Worm (Caenorhabditis elegans): Measurements from ENCODE around the gene clc-22.
A peak's percentile ranks its signal among the peaks of the same experiment; 100 is the strongest.

clc-22 gene

ce11 chrII:4042696-4043095 lies 46.8 kb upstream of the clc-22 start:
- TF ChIP-seq nhr-237 (tag; optimal IDR thresholded peaks at IDR 0.05) (no peak), lsy-2 (tag; optimal IDR thresholded peaks at IDR 0.05) (peak in 1 of 2 experiments; percentile 2)

- no peak for TF ChIP-seq sma-3 (GFP tag; optimal IDR thresholded peaks at IDR 0.05)
- no peak for TF ChIP-seq mdl-1 (tag; optimal IDR thresholded peaks at IDR 0.05)
- TF ChIP-seq elt-1 (tag; optimal IDR thresholded peaks at IDR 0.05): no peak
- no peak for TF ChIP-seq ztf-4 (tag; optimal IDR thresholded peaks at IDR 0.05)
- no peak for TF ChIP-seq sma-9 (GFP tag; optimal IDR thresholded peaks at IDR 0.05)
- TF ChIP-seq sma-9 (tag; optimal IDR thresholded peaks at IDR 0.05): no peak
- no peak for TF ChIP-seq C34F6.9 (tag; optimal IDR thresholded peaks at IDR 0.05)
- no peak for TF ChIP-seq nhr-11 (tag; optimal IDR thresholded peaks at IDR 0.05)
- no peak for TF ChIP-seq peb-1 (tag; optimal IDR thresholded peaks at IDR 0.05)
- no peak for TF ChIP-seq unc-62 (GFP tag; optimal IDR thresholded peaks at IDR 0.05)
- no peak for TF ChIP-seq unc-39 (tag; optimal IDR thresholded peaks at IDR 0.05)
Observed at ce11 chrII:4040066-4040465, 44.2 kb upstream of the clc-22 start.

ce11 chrII:4038541-4038940 lies 42.7 kb upstream of the clc-22 start, which contains the start of gene pqn-48:
TSS of gene pqn-48 (plus strand) at chrII:4038884.
- TF ChIP-seq lin-39 (tag; optimal IDR thresholded peaks at IDR 0.05) (no peak), nhr-129 (tag; optimal IDR thresholded peaks at IDR 0.05) (peak; percentile 52), F13H6.1 (tag; optimal IDR thresholded peaks at IDR 0.05) (peak; percentile 11)

- no peak for TF ChIP-seq nhr-129 (tag; optimal IDR thresholded peaks at IDR 0.05)
- no peak for TF ChIP-seq gmeb-1 (tag; optimal IDR thresholded peaks at IDR 0.05)
- no peak for TF ChIP-seq skn-1 (tag; optimal IDR thresholded peaks at IDR 0.05)
- TF ChIP-seq aly-2 (tag; optimal IDR thresholded peaks at IDR 0.05): no peak
- no peak for TF ChIP-seq snpc-4 (tag; optimal IDR thresholded peaks at IDR 0.05)
- TF ChIP-seq dmd-4 (tag; optimal IDR thresholded peaks at IDR 0.05): no peak
- no peak for TF ChIP-seq nhr-11 (tag; optimal IDR thresholded peaks at IDR 0.05)
- TF ChIP-seq unc-55 (GFP tag; optimal IDR thresholded peaks at IDR 0.05): no peak
- no peak for TF ChIP-seq ceh-16 (tag; optimal IDR thresholded peaks at IDR 0.05)
- no peak for TF ChIP-seq nhr-21 (tag; optimal IDR thresholded peaks at IDR 0.05)
- no peak for TF ChIP-seq sma-9 (GFP tag; optimal IDR thresholded peaks at IDR 0.05)
- TF ChIP-seq sma-9 (tag; optimal IDR thresholded peaks at IDR 0.05): no peak
- no peak for TF ChIP-seq unc-39 (tag; optimal IDR thresholded peaks at IDR 0.05)
- no peak for TF ChIP-seq lin-13 (GFP tag; optimal IDR thresholded peaks at IDR 0.05)
- TF ChIP-seq ztf-1 (GFP tag; conservative IDR thresholded peaks at IDR 0.05): no peak
- no peak for TF ChIP-seq peb-1 (tag; optimal IDR thresholded peaks at IDR 0.05)
- no peak for TF ChIP-seq F13H6.1 (tag; optimal IDR thresholded peaks at IDR 0.05)
- TF ChIP-seq ztf-4 (tag; optimal IDR thresholded peaks at IDR 0.05): no peak
- no peak for TF ChIP-seq ceh-82 (tag; optimal IDR thresholded peaks at IDR 0.05)
Observed at ce11 chrII:4032293-4032692, 36.4 kb upstream of the clc-22 start, which contains the start of gene K07D4.4. TSS of gene K07D4.4 (minus strand) at chrII:4032393.

ce11 chrII:4028276-4028675 lies 32.4 kb upstream of the clc-22 start, which contains the start of gene K07D4.9:
TSS of gene K07D4.9 (plus strand) at chrII:4028576.
- TF ChIP-seq sma-3 (GFP tag; optimal IDR thresholded peaks at IDR 0.05) (no peak), ceh-16 (tag; optimal IDR thresholded peaks at IDR 0.05) (no peak), sma-9 (GFP tag; optimal IDR thresholded peaks at IDR 0.05) (no peak), sma-9 (tag; optimal IDR thresholded peaks at IDR 0.05) (no peak)

ce11 chrII:4025462-4025861 lies 29.6 kb upstream of the clc-22 start, which contains the start of gene K07D4.5:
TSS of gene K07D4.5 (minus strand) at chrII:4025562.
- TF ChIP-seq lin-39 (tag; optimal IDR thresholded peaks at IDR 0.05) (no peak), ztf-11 (tag; optimal IDR thresholded peaks at IDR 0.05) (no peak), R02D3.7 (tag; optimal IDR thresholded peaks at IDR 0.05) (no peak), C34F6.9 (tag; optimal IDR thresholded peaks at IDR 0.05) (no peak), fos-1 (tag; optimal IDR thresholded peaks at IDR 0.05) (no peak), mdl-1 (tag; optimal IDR thresholded peaks at IDR 0.05) (no peak), nhr-77 (tag; optimal IDR thresholded peaks at IDR 0.05) (no peak), ztf-1 (GFP tag; conservative IDR thresholded peaks at IDR 0.05) (no peak), lin-13 (GFP tag; optimal IDR thresholded peaks at IDR 0.05) (no peak), zag-1 (tag; optimal IDR thresholded peaks at IDR 0.05) (no peak), nhr-21 (tag; optimal IDR thresholded peaks at IDR 0.05) (no peak), elt-3 (tag; optimal IDR thresholded peaks at IDR 0.05) (no peak), nhr-6 (tag; optimal IDR thresholded peaks at IDR 0.05) (no peak), lin-11 (tag; optimal IDR thresholded peaks at IDR 0.05) (no peak)
